Fruit fly (Drosophila melanogaster): ENCODE data around the gene Lar.

Lar gene

dm6 chr2L:19586436-19587333, at the start of gene Lar:
Gene Lar, plus strand, starts transcription at chr2L:19586623.
- TF ChIP-seq Eip75B (GFP tag; optimal IDR thresholded peaks at IDR 0.05) = peak; percentile 63
- TF ChIP-seq esn (GFP tag; optimal IDR thresholded peaks at IDR 0.05) = peak; percentile 56
- peak; percentile 67 for TF ChIP-seq CG31627 (GFP tag; optimal IDR thresholded peaks at IDR 0.05)
- TF ChIP-seq CG8119 (GFP tag; IDR thresholded peaks at IDR 0.05) = peak; percentile 33; the same call in 1 of the 3 replicates
- TF ChIP-seq CG6276 (GFP tag; optimal IDR thresholded peaks at IDR 0.05) = no peak
- peak; percentile 32 for TF ChIP-seq CG8632 (GFP tag; optimal IDR thresholded peaks at IDR 0.05)
- TF ChIP-seq CG6163 (GFP tag; IDR thresholded peaks at IDR 0.05) = no peak; the same call in 2 of the 3 replicates
- TF ChIP-seq Sox14 (GFP tag; optimal IDR thresholded peaks at IDR 0.05) = peak; percentile 59
- no peak for TF ChIP-seq fkh (GFP tag; optimal IDR thresholded peaks at IDR 0.05)
- TF ChIP-seq cyc (GFP tag; optimal IDR thresholded peaks at IDR 0.05) = peak; percentile 69
- peak; percentile 5 for TF ChIP-seq CG11762 (GFP tag; optimal IDR thresholded peaks at IDR 0.05; ENCODE audit: insufficient read depth)
- no peak for TF ChIP-seq CG11294 (GFP tag; IDR thresholded peaks at IDR 0.05)
- TF ChIP-seq Sox102F (GFP tag; optimal IDR thresholded peaks at IDR 0.05) = no peak
- TF ChIP-seq ss (GFP tag; optimal IDR thresholded peaks at IDR 0.05) = no peak
- TF ChIP-seq CG34406 (GFP tag; optimal IDR thresholded peaks at IDR 0.05) = peak; percentile 3
- peak; percentile 63 for TF ChIP-seq lz (GFP tag; optimal IDR thresholded peaks at IDR 0.05)
- no peak for TF ChIP-seq spab (GFP tag; optimal IDR thresholded peaks at IDR 0.05)
- TF ChIP-seq fd59A (GFP tag; optimal IDR thresholded peaks at IDR 0.05) = no peak
- peak; percentile 58 for TF ChIP-seq acj6 (GFP tag; optimal IDR thresholded peaks at IDR 0.05)
- TF ChIP-seq Ets96B (tag; optimal IDR thresholded peaks at IDR 0.05) = peak; percentile 31
- peak; percentile 41 for TF ChIP-seq CG32006 (GFP tag; optimal IDR thresholded peaks at IDR 0.05)
- peak; percentile 23 for TF ChIP-seq achi (GFP tag; optimal IDR thresholded peaks at IDR 0.05)
- TF ChIP-seq Gug (GFP tag; IDR thresholded peaks at IDR 0.05) = peak; percentile 26; the same call in 1 of the 2 replicates
- TF ChIP-seq Eip78C (GFP tag) = no peak
- peak; percentile 21 for TF ChIP-seq CG11902 (GFP tag; optimal IDR thresholded peaks at IDR 0.05)
- peak; percentile 71 for TF ChIP-seq Hr39 (GFP tag; optimal IDR thresholded peaks at IDR 0.05)
- TF ChIP-seq CG8319 (GFP tag; optimal IDR thresholded peaks at IDR 0.05) = no peak
- peak; percentile 55 for TF ChIP-seq Met (GFP tag; optimal IDR thresholded peaks at IDR 0.05)
- no peak for TF ChIP-seq svp (GFP tag)
- peak; percentile 70 for TF ChIP-seq CG3919 (GFP tag; optimal IDR thresholded peaks at IDR 0.05)
- TF ChIP-seq eg (GFP tag; IDR thresholded peaks at IDR 0.05) = peak; percentile 56
- no peak for TF ChIP-seq CG6808 (GFP tag; optimal IDR thresholded peaks at IDR 0.05)
- peak; percentile 45 for TF ChIP-seq Lpt (GFP tag; optimal IDR thresholded peaks at IDR 0.05)
- no peak for TF ChIP-seq CG6854 (GFP tag; optimal IDR thresholded peaks at IDR 0.05)
- TF ChIP-seq CG6792 (GFP tag; optimal IDR thresholded peaks at IDR 0.05) = peak; percentile 29
- TF ChIP-seq CG4318 (GFP tag; optimal IDR thresholded peaks at IDR 0.05) = no peak
- TF ChIP-seq Hr4 (GFP tag; optimal IDR thresholded peaks at IDR 0.05) = peak; percentile 59
- TF ChIP-seq dsx (GFP tag; optimal IDR thresholded peaks at IDR 0.05; ENCODE audit: poor library complexity, severe bottlenecking) = no peak
- TF ChIP-seq CG3032 (tag; optimal IDR thresholded peaks at IDR 0.05) = peak; percentile 47
- TF ChIP-seq Blimp-1 (GFP tag; optimal IDR thresholded peaks at IDR 0.05) = no peak
- TF ChIP-seq Smox (GFP tag; optimal IDR thresholded peaks at IDR 0.05) = peak; percentile 26
- peak; percentile 56; the same call in 1 of the 2 replicates for TF ChIP-seq CG15336 (GFP tag; IDR thresholded peaks at IDR 0.05)
- no peak for TF ChIP-seq Eip93F (GFP tag; optimal IDR thresholded peaks at IDR 0.05)
- peak; percentile 36 for TF ChIP-seq CG7368 (GFP tag; optimal IDR thresholded peaks at IDR 0.05)
- peak; percentile 55 for TF ChIP-seq pdm3 (GFP tag; optimal IDR thresholded peaks at IDR 0.05)
- TF ChIP-seq topi (GFP tag; optimal IDR thresholded peaks at IDR 0.05) = peak; percentile 45
- TF ChIP-seq OdsH (GFP tag; optimal IDR thresholded peaks at IDR 0.05) = peak; percentile 59
- TF ChIP-seq CG1621 (tag; optimal IDR thresholded peaks at IDR 0.05) = no peak
- peak; percentile 45 for TF ChIP-seq Sox15 (GFP tag; optimal IDR thresholded peaks at IDR 0.05)
- peak; percentile 45 for TF ChIP-seq CG10631 (GFP tag; optimal IDR thresholded peaks at IDR 0.05)
